Fruit fly (Drosophila melanogaster): ENCODE results near the gene CG42578.

DNA sequence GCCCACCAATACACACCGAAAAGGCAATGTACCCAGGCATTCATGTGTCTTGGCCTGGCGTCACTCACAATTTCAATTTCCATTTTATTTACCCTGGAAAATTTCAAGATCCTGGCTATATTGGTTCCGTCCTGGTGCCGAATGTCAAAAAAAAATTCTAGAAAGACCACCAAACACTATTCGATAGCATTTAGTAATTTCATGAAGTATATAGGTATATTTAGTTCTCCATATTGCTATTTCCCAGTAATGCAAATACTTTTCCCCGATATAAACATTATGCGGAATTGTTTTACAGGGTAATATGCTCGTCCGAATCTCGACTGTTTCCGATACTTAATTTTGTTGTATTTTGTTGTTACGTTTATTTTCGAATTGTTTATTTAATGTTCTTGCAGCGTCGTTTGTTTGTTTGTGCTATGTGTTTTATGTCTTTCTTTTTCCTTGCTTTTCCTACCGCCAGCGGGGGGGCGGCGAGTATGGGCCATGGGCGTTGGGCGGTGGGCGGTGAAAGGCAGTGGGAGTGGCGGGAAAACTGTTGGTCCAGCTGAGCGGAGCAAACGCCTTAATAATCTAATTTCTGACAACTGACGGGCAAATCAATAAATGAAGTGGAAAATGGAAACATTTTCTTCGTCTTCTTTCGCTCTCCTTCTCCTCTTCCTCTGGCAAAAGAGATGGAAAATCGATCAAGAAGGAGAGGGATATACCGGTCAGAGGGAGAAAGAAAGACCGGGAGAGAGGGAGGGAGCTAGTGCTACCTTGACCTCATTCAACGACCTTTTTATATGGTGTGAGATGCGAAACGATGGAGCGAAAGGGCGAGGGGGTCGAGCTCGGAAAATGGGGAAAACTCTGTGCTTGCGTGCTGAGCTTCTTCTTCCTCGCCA lies 49.8 kb downstream of the CG42578 start:
- TF ChIP-seq CG8478 (optimal IDR thresholded peaks at IDR 0.05) (no peak), CTCF (optimal IDR thresholded peaks at IDR 0.05) (no peak)

Data from S2 (cell line).